Fruit fly (Drosophila melanogaster) ovary, adult (tissue): ENCODE results near the gene CG45493.
"Not testable (repeated sequence)": the region's sequence is repeated elsewhere in the genome, so short reads cannot be mapped to it uniquely, and the experiment has no call there.

Experiments
- CG17801 ChIP-seq: fragments of 200-800 bp; optimal IDR thresholded peaks from 2 replicates; lab custom pipeline; 2019; ENCODE audit warnings: missing biosample characterization, mild to moderate bottlenecking, missing genetic modification characterization, moderate library complexity; ENCODE audit not compliant: partially characterized antibody

The CG45493 gene

DNA sequence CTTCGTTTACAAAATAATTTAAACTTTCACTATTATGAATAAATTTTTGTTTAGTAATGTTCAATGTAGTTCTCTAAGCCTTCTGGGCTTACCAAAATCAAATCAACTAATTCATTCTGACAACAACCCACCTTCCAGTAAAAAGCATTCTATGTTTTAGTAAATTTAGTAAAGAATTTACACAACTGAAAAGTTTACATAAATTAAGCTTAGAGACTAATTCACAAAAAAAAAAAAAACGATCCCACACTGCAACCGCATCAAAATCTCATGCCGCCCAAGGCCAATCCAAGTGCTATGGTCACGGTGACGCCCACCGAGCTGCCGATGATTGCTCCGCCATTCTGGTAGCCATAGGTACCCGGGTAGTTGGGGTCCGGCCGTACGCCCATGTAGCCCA, at the start of gene CG45493:
TSS of gene CG45493 (minus strand) at position 101 of the 400 bp plus-strand sequence.
- TF ChIP-seq CG17801 (GFP tag; lab: Kevin White, UChicago): not testable (repeated sequence)

DNA sequence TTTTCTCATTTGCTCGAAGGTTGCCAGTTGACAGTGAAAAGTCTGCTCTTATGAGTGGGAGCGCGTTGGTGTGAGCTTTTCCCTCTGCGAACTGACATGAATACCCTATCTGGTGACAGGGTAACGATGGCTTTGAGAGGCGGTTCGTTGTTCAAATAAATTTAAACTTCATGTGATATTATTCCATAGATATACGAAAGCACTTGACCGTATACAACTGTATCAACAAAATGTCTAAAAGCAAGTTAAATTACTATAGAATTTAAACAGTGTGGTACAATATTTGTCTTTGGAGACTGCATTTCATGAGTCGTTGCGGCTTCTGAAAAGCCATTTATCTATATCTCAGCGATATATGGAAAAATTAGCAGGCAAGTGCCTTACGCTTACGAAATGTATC, 15.5 kb upstream of the CG45493 start:
- TF ChIP-seq CG17801 (GFP tag; lab: Kevin White, UChicago): no peak

DNA sequence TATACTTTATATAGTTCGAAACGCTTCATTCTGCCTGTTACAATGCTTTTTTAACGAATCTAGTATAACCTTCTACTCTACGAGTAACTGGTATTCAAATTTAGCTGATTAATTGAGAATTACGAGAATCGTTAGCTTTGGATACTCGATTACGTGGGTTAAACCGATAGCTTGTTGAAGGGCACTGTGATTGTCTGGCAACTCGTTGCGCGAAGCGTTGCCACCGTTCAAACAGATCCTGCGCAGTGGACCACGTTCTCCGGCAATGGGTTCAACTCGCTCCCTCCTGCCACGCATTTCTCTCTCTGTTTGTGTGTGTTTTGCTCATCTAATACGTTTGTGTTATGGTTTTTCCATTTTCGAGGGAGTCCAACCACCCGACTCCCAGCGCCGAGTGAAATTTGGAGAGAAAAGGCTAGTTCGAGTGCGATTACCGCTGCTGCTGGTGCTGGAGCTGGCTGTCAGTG, 12.2 kb upstream of the CG45493 start, which contains the start of gene Nep3:
TSS of gene Nep3 (plus strand) at position 417 of the 467 bp plus-strand sequence.
- TF ChIP-seq CG17801 (GFP tag; lab: Kevin White, UChicago): no peak

DNA sequence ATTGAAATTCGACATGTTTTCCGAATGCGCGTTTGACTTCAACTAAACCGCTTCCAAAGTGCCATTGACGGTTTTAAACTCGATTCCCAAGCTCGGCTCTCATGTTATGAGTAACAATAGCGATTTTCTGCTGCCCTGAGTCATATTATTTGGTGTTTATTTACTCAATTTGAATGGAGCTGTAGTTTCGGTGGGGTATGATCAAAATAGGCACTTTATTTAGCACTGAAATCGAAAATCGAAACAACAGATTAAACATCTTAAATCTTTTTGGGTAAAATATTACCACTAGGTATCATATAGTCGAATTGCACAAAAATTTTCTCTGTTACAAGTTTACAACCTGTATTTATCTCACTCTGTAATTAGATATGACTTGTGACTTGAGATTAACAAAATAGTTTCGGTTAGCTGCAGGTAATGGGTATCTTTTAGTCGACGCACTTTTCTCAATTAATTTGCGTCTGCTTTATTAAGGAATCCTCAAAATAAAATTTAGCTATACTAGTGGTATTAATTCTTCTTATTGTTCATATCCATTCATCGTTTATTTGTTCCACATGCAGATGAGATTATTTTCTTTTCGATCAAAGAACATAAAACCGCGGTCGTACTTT, 10.8 kb upstream of the CG45493 start, which contains the start of gene CG12655:
TSS of gene CG12655 (minus strand) at position 51 of the 617 bp plus-strand sequence.
- no peak for TF ChIP-seq CG17801 (GFP tag; lab: Kevin White, UChicago)

DNA sequence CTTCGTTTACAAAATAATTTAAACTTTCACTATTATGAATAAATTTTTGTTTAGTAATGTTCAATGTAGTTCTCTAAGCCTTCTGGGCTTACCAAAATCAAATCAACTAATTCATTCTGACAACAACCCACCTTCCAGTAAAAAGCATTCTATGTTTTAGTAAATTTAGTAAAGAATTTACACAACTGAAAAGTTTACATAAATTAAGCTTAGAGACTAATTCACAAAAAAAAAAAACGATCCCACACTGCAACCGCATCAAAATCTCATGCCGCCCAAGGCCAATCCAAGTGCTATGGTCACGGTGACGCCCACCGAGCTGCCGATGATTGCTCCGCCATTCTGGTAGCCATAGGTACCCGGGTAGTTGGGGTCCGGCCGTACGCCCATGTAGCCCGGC, 9.6 kb upstream of the CG45493 start, which contains the start of gene CG43784:
TSS of gene CG43784 (minus strand) at position 101 of the 400 bp plus-strand sequence.
- not testable (repeated sequence) for TF ChIP-seq CG17801 (GFP tag; lab: Kevin White, UChicago)

DNA sequence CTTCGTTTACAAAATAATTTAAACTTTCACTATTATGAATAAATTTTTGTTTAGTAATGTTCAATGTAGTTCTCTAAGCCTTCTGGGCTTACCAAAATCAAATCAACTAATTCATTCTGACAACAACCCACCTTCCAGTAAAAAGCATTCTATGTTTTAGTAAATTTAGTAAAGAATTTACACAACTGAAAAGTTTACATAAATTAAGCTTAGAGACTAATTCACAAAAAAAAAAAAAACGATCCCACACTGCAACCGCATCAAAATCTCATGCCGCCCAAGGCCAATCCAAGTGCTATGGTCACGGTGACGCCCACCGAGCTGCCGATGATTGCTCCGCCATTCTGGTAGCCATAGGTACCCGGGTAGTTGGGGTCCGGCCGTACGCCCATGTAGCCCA, 4.8 kb upstream of the CG45493 start, which contains the start of gene CG45494:
TSS of gene CG45494 (minus strand) at position 101 of the 400 bp plus-strand sequence.
- TF ChIP-seq CG17801 (GFP tag; lab: Kevin White, UChicago): not testable (repeated sequence)

DNA sequence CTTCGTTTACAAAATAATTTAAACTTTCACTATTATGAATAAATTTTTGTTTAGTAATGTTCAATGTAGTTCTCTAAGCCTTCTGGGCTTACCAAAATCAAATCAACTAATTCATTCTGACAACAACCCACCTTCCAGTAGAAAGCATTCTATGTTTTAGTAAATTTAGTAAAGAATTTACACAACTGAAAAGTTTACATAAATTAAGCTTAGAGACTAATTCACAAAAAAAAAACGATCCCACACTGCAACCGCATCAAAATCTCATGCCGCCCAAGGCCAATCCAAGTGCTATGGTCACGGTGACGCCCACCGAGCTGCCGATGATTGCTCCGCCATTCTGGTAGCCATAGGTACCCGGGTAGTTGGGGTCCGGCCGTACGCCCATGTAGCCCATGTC, 4.6 kb downstream of the CG45493 start, which contains the start of gene CG45492:
TSS of gene CG45492 (minus strand) at position 101 of the 400 bp plus-strand sequence.
- TF ChIP-seq CG17801 (GFP tag; lab: Kevin White, UChicago): not testable (repeated sequence)

DNA sequence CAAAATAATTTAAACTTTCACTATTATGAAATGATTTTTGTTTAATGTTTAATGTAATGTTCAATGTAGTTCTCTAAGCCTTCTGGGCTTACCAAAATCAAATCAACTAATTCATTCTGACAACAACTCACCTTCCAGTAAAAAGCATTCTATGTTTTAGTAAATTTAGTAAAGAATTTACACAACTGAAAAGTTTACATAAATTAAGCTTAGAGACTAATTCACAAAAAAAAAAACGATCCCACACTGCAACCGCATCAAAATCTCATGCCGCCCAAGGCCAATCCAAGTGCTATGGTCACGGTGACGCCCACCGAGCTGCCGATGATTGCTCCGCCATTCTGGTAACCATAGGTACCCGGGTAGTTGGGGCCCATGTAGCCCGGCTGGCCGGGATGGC, 9.8 kb downstream of the CG45493 start, which contains the start of gene CG45491:
TSS of gene CG45491 (minus strand) at position 101 of the 400 bp plus-strand sequence.
- TF ChIP-seq CG17801 (GFP tag; lab: Kevin White, UChicago): not testable (repeated sequence)

DNA sequence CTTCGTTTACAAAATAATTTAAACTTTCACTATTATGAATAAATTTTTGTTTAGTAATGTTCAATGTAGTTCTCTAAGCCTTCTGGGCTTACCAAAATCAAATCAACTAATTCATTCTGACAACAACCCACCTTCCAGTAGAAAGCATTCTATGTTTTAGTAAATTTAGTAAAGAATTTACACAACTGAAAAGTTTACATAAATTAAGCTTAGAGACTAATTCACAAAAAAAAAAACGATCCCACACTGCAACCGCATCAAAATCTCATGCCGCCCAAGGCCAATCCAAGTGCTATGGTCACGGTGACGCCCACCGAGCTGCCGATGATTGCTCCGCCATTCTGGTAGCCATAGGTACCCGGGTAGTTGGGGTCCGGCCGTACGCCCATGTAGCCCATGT, 14.5 kb downstream of the CG45493 start, which contains the start of gene CG45490:
TSS of gene CG45490 (minus strand) at position 101 of the 400 bp plus-strand sequence.
- not testable (repeated sequence) for TF ChIP-seq CG17801 (GFP tag; lab: Kevin White, UChicago)

DNA sequence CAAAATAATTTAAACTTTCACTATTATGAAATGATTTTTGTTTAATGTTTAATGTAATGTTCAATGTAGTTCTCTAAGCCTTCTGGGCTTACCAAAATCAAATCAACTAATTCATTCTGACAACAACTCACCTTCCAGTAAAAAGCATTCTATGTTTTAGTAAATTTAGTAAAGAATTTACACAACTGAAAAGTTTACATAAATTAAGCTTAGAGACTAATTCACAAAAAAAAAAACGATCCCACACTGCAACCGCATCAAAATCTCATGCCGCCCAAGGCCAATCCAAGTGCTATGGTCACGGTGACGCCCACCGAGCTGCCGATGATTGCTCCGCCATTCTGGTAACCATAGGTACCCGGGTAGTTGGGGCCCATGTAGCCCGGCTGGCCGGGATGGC, 19.6 kb downstream of the CG45493 start, which contains the start of gene CG45489:
TSS of gene CG45489 (minus strand) at position 101 of the 400 bp plus-strand sequence.
- not testable (repeated sequence) for TF ChIP-seq CG17801 (GFP tag; lab: Kevin White, UChicago)

DNA sequence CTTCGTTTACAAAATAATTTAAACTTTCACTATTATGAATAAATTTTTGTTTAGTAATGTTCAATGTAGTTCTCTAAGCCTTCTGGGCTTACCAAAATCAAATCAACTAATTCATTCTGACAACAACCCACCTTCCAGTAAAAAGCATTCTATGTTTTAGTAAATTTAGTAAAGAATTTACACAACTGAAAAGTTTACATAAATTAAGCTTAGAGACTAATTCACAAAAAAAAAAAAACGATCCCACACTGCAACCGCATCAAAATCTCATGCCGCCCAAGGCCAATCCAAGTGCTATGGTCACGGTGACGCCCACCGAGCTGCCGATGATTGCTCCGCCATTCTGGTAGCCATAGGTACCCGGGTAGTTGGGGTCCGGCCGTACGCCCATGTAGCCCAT, 28.3 kb downstream of the CG45493 start, which contains the start of gene CG45488:
TSS of gene CG45488 (minus strand) at position 101 of the 400 bp plus-strand sequence.
- not testable (repeated sequence) for TF ChIP-seq CG17801 (GFP tag; lab: Kevin White, UChicago)

DNA sequence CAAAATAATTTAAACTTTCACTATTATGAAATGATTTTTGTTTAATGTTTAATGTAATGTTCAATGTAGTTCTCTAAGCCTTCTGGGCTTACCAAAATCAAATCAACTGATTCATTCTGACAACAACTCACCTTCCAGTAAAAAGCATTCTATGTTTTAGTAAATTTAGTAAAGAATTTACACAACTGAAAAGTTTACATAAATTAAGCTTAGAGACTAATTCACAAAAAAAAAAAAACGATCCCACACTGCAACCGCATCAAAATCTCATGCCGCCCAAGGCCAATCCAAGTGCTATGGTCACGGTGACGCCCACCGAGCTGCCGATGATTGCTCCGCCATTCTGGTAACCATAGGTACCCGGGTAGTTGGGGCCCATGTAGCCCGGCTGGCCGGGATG, 33.5 kb downstream of the CG45493 start, which contains the start of gene CG45487:
TSS of gene CG45487 (minus strand) at position 101 of the 400 bp plus-strand sequence.
- not testable (repeated sequence) for TF ChIP-seq CG17801 (GFP tag; lab: Kevin White, UChicago)

DNA sequence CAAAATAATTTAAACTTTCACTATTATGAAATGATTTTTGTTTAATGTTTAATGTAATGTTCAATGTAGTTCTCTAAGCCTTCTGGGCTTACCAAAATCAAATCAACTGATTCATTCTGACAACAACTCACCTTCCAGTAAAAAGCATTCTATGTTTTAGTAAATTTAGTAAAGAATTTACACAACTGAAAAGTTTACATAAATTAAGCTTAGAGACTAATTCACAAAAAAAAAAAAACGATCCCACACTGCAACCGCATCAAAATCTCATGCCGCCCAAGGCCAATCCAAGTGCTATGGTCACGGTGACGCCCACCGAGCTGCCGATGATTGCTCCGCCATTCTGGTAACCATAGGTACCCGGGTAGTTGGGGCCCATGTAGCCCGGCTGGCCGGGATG, 38.7 kb downstream of the CG45493 start, which contains the start of gene CG45486:
TSS of gene CG45486 (minus strand) at position 101 of the 400 bp plus-strand sequence.
- TF ChIP-seq CG17801 (GFP tag; lab: Kevin White, UChicago): not testable (repeated sequence)

DNA sequence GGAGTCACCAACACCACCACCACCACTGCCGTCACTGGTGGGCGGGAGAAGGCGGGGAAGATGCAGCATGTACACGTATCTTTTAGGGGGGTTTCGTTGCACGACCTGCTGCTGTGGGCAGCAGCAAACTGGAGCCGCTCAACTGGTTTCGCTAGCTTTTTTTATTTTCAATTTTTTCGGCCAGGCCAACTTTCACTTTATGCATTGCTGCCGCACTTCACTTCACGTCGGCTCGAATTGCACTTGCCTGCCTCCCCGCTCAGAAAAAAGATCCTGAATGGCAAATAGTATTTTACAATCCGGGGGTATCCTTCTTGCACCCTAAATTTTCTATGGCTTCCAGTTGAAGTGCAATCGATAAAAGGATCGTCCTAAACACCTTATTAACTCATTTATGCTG, 48.7 kb downstream of the CG45493 start:
- TF ChIP-seq CG17801 (GFP tag; lab: Kevin White, UChicago): no peak
